Fruit fly (Drosophila melanogaster) whole organism: ENCODE data around the gene CG11131.

Source experiments
- CG8478 ChIP-seq: fragments of >200 bp; optimal IDR thresholded peaks from 2 replicates; lab custom pipeline; 2018; ENCODE audit warnings: inconsistent platforms
- Dll ChIP-seq: fragments of >200 bp; optimal IDR thresholded peaks from 2 replicates; lab custom pipeline; 2017
- EcR ChIP-seq, 2 experiments: fragments of >200 bp; optimal IDR thresholded peaks; 2 replicates each; lab custom pipeline; 2017; ENCODE audit warnings: missing biosample characterization in 2 of 2, missing genetic modification characterization in 2 of 2, missing genetic modification reagents in 2 of 2
- pan ChIP-seq: fragments of >200 bp; optimal IDR thresholded peaks from 2 replicates; lab custom pipeline; 2017
- psq ChIP-seq: fragments of >200 bp; optimal IDR thresholded peaks from 2 replicates; lab custom pipeline; 2017
- usp ChIP-seq: fragments of >200 bp; optimal IDR thresholded peaks from 2 replicates; lab custom pipeline; 2017; ENCODE audit warnings: missing biosample characterization, missing genetic modification characterization, mixed read lengths

CG11131 gene

dm6 chr3L:22871030-22871844 is 27.3 kb upstream of the CG11131 start:
- TF ChIP-seq CG8478 (lab: Kevin White, UChicago) (no peak), pan (peak; percentile 54), usp (GFP tag; lab: Kevin White, UChicago) (no peak)

- TF ChIP-seq EcR (GFP tag; optimal IDR thresholded peaks at IDR 0.05; lab: Kevin White, UChicago) (no peak), usp (GFP tag; lab: Kevin White, UChicago) (no peak), pan (no peak), psq (lab: Kevin White, UChicago) (no peak), CG8478 (lab: Kevin White, UChicago) (no peak), Dll (no peak)
Measured at dm6 chr3L:22871845-22872361, 26.6 kb upstream of the CG11131 start, which contains the start of the genes CG11109 and Arf1. TSS of gene CG11109 (plus strand) at chr3L:22872200. TSS of gene Arf1 (minus strand) at chr3L:22872231.

dm6 chr3L:22877934-22878333 is 20.6 kb upstream of the CG11131 start:
- TF ChIP-seq CG8478 (lab: Kevin White, UChicago) (no peak), usp (GFP tag; lab: Kevin White, UChicago) (no peak), psq (lab: Kevin White, UChicago) (no peak), Dll (no peak), pan (no peak), EcR (GFP tag; optimal IDR thresholded peaks at IDR 0.05; lab: Kevin White, UChicago) (no peak)

dm6 chr3L:22878723-22879343 is 19.7 kb upstream of the CG11131 start, which contains the start of the genes Chro and Ssl1:
TSS of gene Chro (minus strand) at chr3L:22878984.
TSS of gene Ssl1 (plus strand) at chr3L:22879089.
- no peak for TF ChIP-seq pan
- peak in 1 of 2 experiments; percentile 69 for TF ChIP-seq EcR (GFP tag; optimal IDR thresholded peaks at IDR 0.05; lab: Kevin White, UChicago)

dm6 chr3L:22879344-22879723 is 19.2 kb upstream of the CG11131 start:
- TF ChIP-seq Dll, result no peak
- TF ChIP-seq usp (GFP tag; lab: Kevin White, UChicago), result no peak
- TF ChIP-seq EcR (GFP tag; optimal IDR thresholded peaks at IDR 0.05; lab: Kevin White, UChicago), result no peak
- TF ChIP-seq CG8478 (lab: Kevin White, UChicago), result no peak
- no peak for TF ChIP-seq psq (lab: Kevin White, UChicago)
- TF ChIP-seq pan, result no peak

DNA sequence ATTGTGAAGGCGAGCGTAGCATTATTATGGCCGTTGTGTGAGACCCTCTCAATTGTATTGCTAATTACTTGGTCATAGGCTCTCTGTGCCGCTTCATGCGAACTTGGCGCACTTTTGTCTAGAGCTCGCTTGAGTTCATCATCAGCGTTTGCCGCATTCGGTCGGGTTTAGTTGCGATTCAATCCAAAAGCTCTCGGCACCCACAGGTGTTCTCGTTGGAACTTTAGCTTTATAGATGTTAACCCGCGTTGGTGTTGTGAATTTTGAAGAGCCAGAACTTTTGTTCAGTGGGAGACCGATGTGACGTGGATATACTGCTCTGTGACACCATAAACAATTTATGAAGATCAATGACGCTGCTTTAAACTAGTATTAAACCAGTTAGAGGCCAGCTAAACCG is 17.6 kb upstream of the CG11131 start, which contains the start of gene slif:
Gene slif, plus strand, starts transcription at position 132 of the 400 bp plus-strand sequence.
- TF ChIP-seq pan, result no peak

dm6 chr3L:22883649-22884048 is 14.9 kb upstream of the CG11131 start:
- TF ChIP-seq pan (no peak), Dll (no peak), EcR (GFP tag; optimal IDR thresholded peaks at IDR 0.05; lab: Kevin White, UChicago) (no peak), psq (lab: Kevin White, UChicago) (no peak), CG8478 (lab: Kevin White, UChicago) (no peak), usp (GFP tag; lab: Kevin White, UChicago) (no peak)

- TF ChIP-seq Dll, result no peak
- TF ChIP-seq pan, result no peak
- no peak for TF ChIP-seq usp (GFP tag; lab: Kevin White, UChicago)
- no peak for TF ChIP-seq EcR (GFP tag; optimal IDR thresholded peaks at IDR 0.05; lab: Kevin White, UChicago)
- TF ChIP-seq CG8478 (lab: Kevin White, UChicago), result no peak
- no peak for TF ChIP-seq psq (lab: Kevin White, UChicago)
Measured at dm6 chr3L:22884481-22884880, 14.1 kb upstream of the CG11131 start.

DNA sequence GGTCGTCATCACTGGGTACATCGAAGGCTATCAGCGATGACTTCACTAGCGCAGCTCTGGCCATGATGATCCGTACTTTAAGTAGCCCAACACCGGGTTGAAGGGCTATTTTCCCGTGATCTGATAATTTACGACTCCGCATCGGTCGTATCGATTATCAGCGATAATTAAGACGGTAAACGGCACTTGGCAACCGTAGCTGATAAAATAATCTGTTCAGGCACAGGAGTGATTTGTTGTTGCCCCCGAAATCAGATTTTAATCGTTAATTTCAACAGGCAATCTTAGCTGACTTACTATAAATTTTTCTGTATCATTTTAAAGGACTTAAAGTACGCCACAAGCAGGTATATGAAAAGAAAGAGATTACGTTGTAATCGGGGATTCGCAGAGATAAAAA is 12.7 kb upstream of the CG11131 start:
- no peak for TF ChIP-seq CG8478 (lab: Kevin White, UChicago)

DNA sequence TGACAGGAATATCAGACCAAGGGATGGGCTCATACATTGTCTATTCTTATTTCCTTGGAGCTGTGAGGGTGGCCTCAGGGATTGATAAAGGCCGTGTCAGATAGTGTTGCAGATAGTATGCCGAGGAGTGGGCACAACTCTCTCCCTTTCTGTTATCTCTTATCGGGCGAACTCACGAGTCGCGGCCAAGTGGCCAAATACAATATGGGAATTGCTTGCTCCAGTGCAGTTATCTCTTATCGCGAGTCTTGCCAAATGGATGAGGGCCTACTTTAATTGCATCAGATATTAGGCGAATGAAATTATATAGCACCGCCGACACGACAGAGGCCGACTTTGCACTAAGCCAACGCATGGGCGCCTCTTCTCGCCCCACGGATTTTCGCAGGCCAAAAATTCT is 11.6 kb upstream of the CG11131 start:
- TF ChIP-seq Dll (no peak), usp (GFP tag; lab: Kevin White, UChicago) (no peak)

- TF ChIP-seq usp (GFP tag; lab: Kevin White, UChicago) (no peak), EcR (GFP tag; optimal IDR thresholded peaks at IDR 0.05; lab: Kevin White, UChicago) (no peak), psq (lab: Kevin White, UChicago) (no peak), Dll (no peak), CG8478 (lab: Kevin White, UChicago) (no peak), pan (no peak)
Measured at dm6 chr3L:22887677-22888076, 10.9 kb upstream of the CG11131 start.

DNA sequence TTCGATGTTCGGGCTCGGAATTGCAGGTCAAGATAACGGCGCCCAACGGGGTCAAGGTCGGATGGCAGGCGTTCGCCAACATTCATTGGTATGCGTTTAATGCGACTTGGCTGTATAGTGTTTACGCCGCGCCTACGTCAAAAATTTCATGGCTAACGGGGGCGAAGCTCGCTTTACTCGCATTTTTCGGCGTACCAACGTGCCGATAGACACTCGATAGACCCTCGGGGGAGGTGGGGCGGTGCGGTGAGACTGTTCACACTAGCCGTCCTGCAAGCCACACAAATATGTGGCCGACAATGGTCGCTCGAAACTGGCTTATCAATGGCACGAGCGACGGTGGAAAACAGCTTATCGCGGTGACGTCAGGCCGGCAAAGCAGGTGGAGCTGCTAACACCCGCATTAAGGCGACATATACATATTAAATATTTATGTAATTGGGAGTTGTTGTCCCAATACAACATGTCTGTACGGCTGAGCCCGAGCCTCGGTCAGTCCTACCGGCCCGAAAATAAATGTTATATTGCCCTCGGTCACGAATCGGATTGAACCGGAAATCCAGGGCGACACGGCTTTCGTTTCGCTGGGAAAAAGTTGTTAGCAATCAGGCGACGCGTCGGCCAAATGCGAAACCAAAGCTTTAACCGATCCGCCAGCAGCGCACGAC is 9.8 kb upstream of the CG11131 start:
- no peak for TF ChIP-seq pan
- no peak for TF ChIP-seq usp (GFP tag; lab: Kevin White, UChicago)
- TF ChIP-seq psq (lab: Kevin White, UChicago), result no peak
- no peak for TF ChIP-seq EcR (GFP tag; optimal IDR thresholded peaks at IDR 0.05; lab: Kevin White, UChicago)
- TF ChIP-seq Dll, result no peak
- TF ChIP-seq CG8478 (lab: Kevin White, UChicago), result no peak
